Fruit fly (Drosophila melanogaster) whole organism, embryonic: ENCODE data around the gene Reck.

ENCODE experiments used
- Abd-B ChIP-seq: fragments of 200-800 bp; sonication (Bioruptor generic); optimal IDR thresholded peaks from 2 replicates; lab custom pipeline; 2018; ENCODE audit warnings: missing biosample characterization, mild to moderate bottlenecking, missing genetic modification characterization, moderate library complexity
- Bteb2 ChIP-seq: fragments of 200-800 bp; sonication (Bioruptor generic); optimal IDR thresholded peaks from 2 replicates; lab custom pipeline; 2016; ENCODE audit warnings: missing biosample characterization, missing genetic modification characterization
- CG11247 ChIP-seq: fragments of 200-800 bp; sonication (Bioruptor generic); IDR thresholded peaks from 2 replicates; pipeline ENCODE4 v1.3.6; 2022; ENCODE audit warnings: missing biosample characterization, missing genetic modification characterization
- CG12299 ChIP-seq: fragments of 200-800 bp; sonication (Bioruptor generic); optimal IDR thresholded peaks from 2 replicates; lab custom pipeline; 2018; ENCODE audit warnings: missing biosample characterization, mild to moderate bottlenecking, missing genetic modification characterization
- CG13123 ChIP-seq: fragments of 200-800 bp; sonication (Bioruptor generic); optimal IDR thresholded peaks from 2 replicates; lab custom pipeline; 2016; ENCODE audit warnings: missing biosample characterization, missing genetic modification characterization
- CG15011 ChIP-seq: fragments of 200-800 bp; sonication (Bioruptor generic); optimal IDR thresholded peaks from 3 replicates; lab custom pipeline; 2018; ENCODE audit warnings: missing biosample characterization, mild to moderate bottlenecking, missing genetic modification characterization
- CG15479 ChIP-seq: fragments of 200-800 bp; sonication (Bioruptor generic); optimal IDR thresholded peaks from 3 replicates; lab custom pipeline; 2019; ENCODE audit warnings: missing biosample characterization, mild to moderate bottlenecking, missing genetic modification characterization, moderate library complexity
- CG16815 ChIP-seq: fragments of 200-800 bp; sonication (Bioruptor generic); optimal IDR thresholded peaks from 3 replicates; lab custom pipeline; 2017; ENCODE audit warnings: missing biosample characterization, mild to moderate bottlenecking, missing genetic modification characterization
- CG16863 ChIP-seq: fragments of 200-800 bp; sonication (Bioruptor generic); optimal IDR thresholded peaks from 3 replicates; lab custom pipeline; 2016; ENCODE audit warnings: missing biosample characterization, missing genetic modification characterization
- CG18262 ChIP-seq: fragments of 200-800 bp; optimal IDR thresholded peaks from 3 replicates; lab custom pipeline; 2019; ENCODE audit warnings: missing biosample characterization, mild to moderate bottlenecking, missing genetic modification characterization, moderate library complexity
- CG2199 ChIP-seq: fragments of 200-800 bp; sonication (Bioruptor generic); IDR thresholded peaks from 3 replicates; pipeline ENCODE4 v1.3.6; 2022; ENCODE audit warnings: missing biosample characterization, missing genetic modification characterization
- CG31441 ChIP-seq: fragments of 200-800 bp; sonication (Bioruptor generic); IDR thresholded peaks from 2 replicates; pipeline ENCODE4 v1.3.6; 2022; ENCODE audit warnings: missing biosample characterization, missing genetic modification characterization
- CG32772 ChIP-seq: fragments of 200-800 bp; sonication (Bioruptor generic); IDR thresholded peaks from 2 replicates; pipeline ENCODE4 v1.3.6; 2022; ENCODE audit warnings: missing biosample characterization, missing genetic modification characterization
- CG3838 ChIP-seq: fragments of 200-800 bp; sonication (Bioruptor generic); optimal IDR thresholded peaks from 3 replicates; lab custom pipeline; 2016; ENCODE audit warnings: missing biosample characterization, missing genetic modification characterization
- CG4617 ChIP-seq: fragments of 200-800 bp; sonication (Bioruptor generic); optimal IDR thresholded peaks from 3 replicates; lab custom pipeline; 2016; ENCODE audit warnings: missing biosample characterization, missing genetic modification characterization, borderline replicate concordance
- CG4854 ChIP-seq: fragments of 200-800 bp; sonication (Bioruptor generic); optimal IDR thresholded peaks from 2 replicates; lab custom pipeline; 2016; ENCODE audit warnings: missing biosample characterization, missing genetic modification characterization, inconsistent platforms
- CG7556 ChIP-seq: fragments of 200-800 bp; sonication (Bioruptor generic); optimal IDR thresholded peaks from 2 replicates; lab custom pipeline; 2017; ENCODE audit warnings: missing biosample characterization, mild to moderate bottlenecking, missing genetic modification characterization
- CHES-1-like ChIP-seq: fragments of 200-800 bp; sonication (Bioruptor generic); optimal IDR thresholded peaks from 2 replicates; lab custom pipeline; 2016; ENCODE audit warnings: missing biosample characterization, missing genetic modification characterization
- CkIIα-i1 ChIP-seq: fragments of 200-800 bp; sonication (Bioruptor generic); IDR thresholded peaks from 2 replicates; pipeline ENCODE4 v1.3.6; 2022; ENCODE audit warnings: missing biosample characterization, missing genetic modification characterization
- CoRest ChIP-seq: fragments of 200-800 bp; sonication (Bioruptor generic); optimal IDR thresholded peaks from 3 replicates; lab custom pipeline; 2018; ENCODE audit warnings: missing biosample characterization, mild to moderate bottlenecking, missing genetic modification characterization, moderate library complexity
- Eip74EF ChIP-seq, 2 experiments: fragments of 200-800 bp in 1 of 2; fragments of >200 bp in 1 of 2; sonication (Bioruptor generic) in 1 of 2; optimal IDR thresholded peaks; 2 replicates each; lab custom pipeline; 2017 to 2019; ENCODE audit warnings: missing biosample characterization in 2 of 2, missing genetic modification characterization in 2 of 2, mild to moderate bottlenecking in 1 of 2, moderate library complexity in 1 of 2
- Elba2 ChIP-seq: fragments of 200-800 bp; sonication (Bioruptor generic); optimal IDR thresholded peaks from 3 replicates; lab custom pipeline; 2016; ENCODE audit warnings: missing biosample characterization, missing genetic modification characterization
- Ets65A ChIP-seq: fragments of 200-800 bp; sonication (Bioruptor generic); peaks from one replicate; lab custom pipeline; 2016; ENCODE audit warnings: missing biosample characterization, missing genetic modification characterization
- HLHmδ ChIP-seq: fragments of 200-800 bp; sonication (Bioruptor generic); optimal IDR thresholded peaks from 2 replicates; lab custom pipeline; 2018; ENCODE audit warnings: missing biosample characterization, mild to moderate bottlenecking, missing genetic modification characterization, moderate library complexity
- Hey ChIP-seq: fragments of 200-800 bp; sonication (Bioruptor generic); optimal IDR thresholded peaks from 3 replicates; lab custom pipeline; 2018; ENCODE audit warnings: missing biosample characterization, mild to moderate bottlenecking, missing genetic modification characterization
- HmgD ChIP-seq: fragments of 200-800 bp; sonication (Bioruptor generic); optimal IDR thresholded peaks from 3 replicates; lab custom pipeline; 2016; ENCODE audit warnings: missing biosample characterization, missing genetic modification characterization
- Ptx1 ChIP-seq: fragments of 200-800 bp; sonication (Bioruptor generic); IDR thresholded peaks from 2 replicates; pipeline ENCODE4 v1.3.6; 2022; ENCODE audit warnings: missing biosample characterization, missing genetic modification characterization
- Ravus ChIP-seq: fragments of 200-800 bp; sonication (Bioruptor generic); IDR thresholded peaks from 2 replicates; pipeline ENCODE4 v1.3.6; 2022; ENCODE audit warnings: missing biosample characterization, missing genetic modification characterization
- ab ChIP-seq: fragments of 200-800 bp; sonication (Bioruptor generic); optimal IDR thresholded peaks from 2 replicates; lab custom pipeline; 2016; ENCODE audit warnings: missing biosample characterization, missing genetic modification characterization
- ato ChIP-seq: fragments of 200-800 bp; sonication (Bioruptor generic); IDR thresholded peaks from 2 replicates; pipeline ENCODE4 v1.3.6; 2022; ENCODE audit warnings: missing biosample characterization, missing genetic modification characterization; ENCODE audit not compliant: partially characterized antibody
- az2 ChIP-seq: fragments of 200-800 bp; sonication (Bioruptor generic); optimal IDR thresholded peaks from 3 replicates; lab custom pipeline; 2016; ENCODE audit warnings: missing biosample characterization, missing genetic modification characterization
- btn ChIP-seq: fragments of 200-800 bp; sonication (Bioruptor generic); optimal IDR thresholded peaks from 2 replicates; lab custom pipeline; 2016; ENCODE audit warnings: missing biosample characterization, missing genetic modification characterization
- cato ChIP-seq: fragments of 200-800 bp; sonication (Bioruptor generic); optimal IDR thresholded peaks from 2 replicates; lab custom pipeline; 2016; ENCODE audit warnings: missing biosample characterization, missing genetic modification characterization, borderline replicate concordance
- chn ChIP-seq: fragments of 200-800 bp; sonication (Bioruptor generic); optimal IDR thresholded peaks from 2 replicates; lab custom pipeline; 2016; ENCODE audit warnings: missing biosample characterization, missing genetic modification characterization
- crol ChIP-seq: fragments of 200-800 bp; sonication (Bioruptor generic); IDR thresholded peaks from 2 replicates; pipeline ENCODE4 v1.3.6; 2022; ENCODE audit warnings: missing biosample characterization, missing genetic modification characterization
- emc ChIP-seq: fragments of 200-800 bp; sonication (Bioruptor generic); optimal IDR thresholded peaks from 2 replicates; lab custom pipeline; 2016; ENCODE audit warnings: missing biosample characterization, missing genetic modification characterization
- eve ChIP-seq, 2 experiments: fragments of >200 bp; optimal IDR thresholded peaks; 2 replicates each; lab custom pipeline; 2017; ENCODE audit warnings: missing biosample characterization in 2 of 2, missing genetic modification characterization in 2 of 2
- exex ChIP-seq: fragments of 200-800 bp; sonication (Bioruptor generic); optimal IDR thresholded peaks from 4 replicates; lab custom pipeline; 2018; ENCODE audit warnings: missing biosample characterization, mild to moderate bottlenecking, missing genetic modification characterization, moderate library complexity
- fd96Cb ChIP-seq: fragments of 200-800 bp; sonication (Bioruptor generic); optimal IDR thresholded peaks from 2 replicates; lab custom pipeline; 2018; ENCODE audit warnings: missing biosample characterization, mild to moderate bottlenecking, missing genetic modification characterization, moderate library complexity
- fu2 ChIP-seq: fragments of 200-800 bp; sonication (Bioruptor generic); optimal IDR thresholded peaks from 2 replicates; lab custom pipeline; 2016; ENCODE audit warnings: missing biosample characterization, missing genetic modification characterization
- hth ChIP-seq: fragments of >200 bp; optimal IDR thresholded peaks from 2 replicates; lab custom pipeline; 2017; ENCODE audit warnings: inconsistent platforms
- odd ChIP-seq: fragments of 200-800 bp; sonication (Bioruptor generic); optimal IDR thresholded peaks from 2 replicates; lab custom pipeline; 2017; ENCODE audit warnings: missing biosample characterization, mild to moderate bottlenecking, missing genetic modification characterization
- p53 ChIP-seq: fragments of 200-800 bp; sonication (Bioruptor generic); optimal IDR thresholded peaks from 2 replicates; lab custom pipeline; 2016; ENCODE audit warnings: missing biosample characterization, missing genetic modification characterization
- psq ChIP-seq: fragments of 200-800 bp; sonication (Bioruptor generic); optimal IDR thresholded peaks from 2 replicates; lab custom pipeline; 2017; ENCODE audit warnings: missing biosample characterization, missing genetic modification characterization
- stwl ChIP-seq: fragments of 200-800 bp; sonication (Bioruptor generic); optimal IDR thresholded peaks from 3 replicates; lab custom pipeline; 2018; ENCODE audit warnings: missing biosample characterization, mild to moderate bottlenecking, missing genetic modification characterization, moderate library complexity
- tll ChIP-seq, 2 experiments: fragments of 200-800 bp in 1 of 2; fragments of >200 bp in 1 of 2; sonication (Bioruptor generic) in 1 of 2; optimal IDR thresholded peaks; 2 replicates each; lab custom pipeline; 2017 to 2019; ENCODE audit warnings: missing biosample characterization in 2 of 2, missing genetic modification characterization in 2 of 2, mild to moderate bottlenecking in 1 of 2, moderate library complexity in 1 of 2
- tup ChIP-seq: fragments of 200-800 bp; sonication (Bioruptor generic); optimal IDR thresholded peaks from 2 replicates; lab custom pipeline; 2016; ENCODE audit warnings: missing biosample characterization, mild to moderate bottlenecking, missing genetic modification characterization, moderate library complexity
- unpg ChIP-seq: fragments of 200-800 bp; sonication (Bioruptor generic); optimal IDR thresholded peaks from 3 replicates; lab custom pipeline; 2018; ENCODE audit warnings: missing biosample characterization, mild to moderate bottlenecking, missing genetic modification characterization, moderate library complexity
- wor ChIP-seq: fragments of 200-800 bp; sonication (Bioruptor generic); IDR thresholded peaks from 2 replicates; pipeline ENCODE4 v1.3.6; 2022; ENCODE audit warnings: missing biosample characterization, missing genetic modification characterization
- zen ChIP-seq: fragments of 200-800 bp; sonication (Bioruptor generic); optimal IDR thresholded peaks from 3 replicates; lab custom pipeline; 2018; ENCODE audit warnings: missing biosample characterization, mild to moderate bottlenecking, missing genetic modification characterization, moderate library complexity

The Reck gene

DNA sequence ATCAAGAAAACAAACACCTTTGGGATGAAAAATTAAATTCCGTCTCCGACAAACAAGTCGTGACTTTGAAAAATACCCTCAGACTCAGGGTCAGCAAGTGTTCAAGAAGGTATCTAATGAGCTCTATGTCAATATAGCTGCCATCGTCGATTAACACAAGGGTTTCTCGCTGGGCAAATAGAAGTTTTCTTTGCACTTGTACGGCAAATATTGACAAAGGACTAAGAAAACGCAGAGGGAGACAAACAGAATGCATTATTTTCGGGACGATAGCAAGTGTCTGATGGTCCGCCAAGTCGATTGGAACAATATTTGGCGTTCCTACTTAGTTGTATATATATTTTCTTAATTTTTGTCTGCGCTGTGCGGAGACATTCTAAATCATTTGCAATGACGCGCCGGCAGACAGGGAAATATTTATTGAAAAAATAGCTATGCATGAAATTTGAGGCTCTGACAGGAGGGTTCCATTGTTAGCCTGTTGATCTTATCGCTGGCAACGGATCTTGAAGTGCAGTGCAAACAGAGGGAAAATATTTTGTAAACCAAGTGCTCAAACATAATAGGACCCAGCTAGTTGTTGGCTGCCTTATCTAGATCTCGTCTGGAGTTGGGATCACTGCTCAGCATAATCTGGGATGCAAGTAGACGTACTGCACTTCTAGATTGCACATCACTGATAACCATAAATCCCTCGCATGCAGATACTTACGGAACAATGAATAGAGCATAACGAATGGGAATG lies 57.4 kb downstream of the Reck start (continued):
- TF ChIP-seq tll (GFP tag; optimal IDR thresholded peaks at IDR 0.05; lab: Kevin White, UChicago) (peak in 1 of 2 experiments; percentile 98), CG16863 (GFP tag; lab: Kevin White, UChicago) (peak; percentile 4), fd96Cb (tag; lab: Kevin White, UChicago) (no peak), eve (GFP tag; optimal IDR thresholded peaks at IDR 0.05; lab: Kevin White, UChicago) (no peak), HLHmδ (GFP tag; lab: Kevin White, UChicago) (peak; percentile 18), Bteb2 (GFP tag; lab: Kevin White, UChicago) (no peak), ab (GFP tag; lab: Kevin White, UChicago) (no peak), CG16815 (peak; percentile 2), crol (GFP tag; lab: Robert Waterston, UW) (no peak), Hey (no peak), p53 (GFP tag; lab: Kevin White, UChicago) (no peak), exex (no peak), az2 (no peak), CG12299 (tag; lab: Kevin White, UChicago) (no peak), Ravus (no peak), CG31441 (GFP tag; lab: Robert Waterston, UW) (peak; percentile 52), cato (GFP tag; lab: Kevin White, UChicago) (no peak), Ets65A (GFP tag; lab: Kevin White, UChicago) (peak; percentile 48), CG15011 (GFP tag; lab: Kevin White, UChicago) (peak; percentile 19), zen (tag; lab: Kevin White, UChicago) (peak; percentile 97), tup (GFP tag; lab: Kevin White, UChicago) (peak; percentile 42), CG2199 (GFP tag; lab: Robert Waterston, UW) (0 out of 3 replicates have a peak, but pooled peaks have one; percentile 51), Eip74EF (GFP tag; optimal IDR thresholded peaks at IDR 0.05; lab: Kevin White, UChicago) (no peak), CG4854 (GFP tag; lab: Kevin White, UChicago) (peak; percentile 14), Ptx1 (no peak), odd (GFP tag; lab: Kevin White, UChicago) (peak; percentile 37), CG7556 (peak; percentile 38), chn (GFP tag; lab: Kevin White, UChicago) (peak; percentile 15), wor (GFP tag; lab: Robert Waterston, UW) (no peak), CG18262 (tag; lab: Kevin White, UChicago) (peak; percentile 58), hth (lab: Kevin White, UChicago) (no peak), ato (GFP tag; lab: Robert Waterston, UW) (no peak), psq (GFP tag; lab: Kevin White, UChicago) (peak; percentile 54), CkIIα-i1 (no peak), CoRest (peak; percentile 13), Elba2 (peak; percentile 8), unpg (GFP tag; lab: Kevin White, UChicago) (peak; percentile 24), CG3838 (peak; percentile 24), Abd-B (no peak), emc (GFP tag; lab: Kevin White, UChicago) (no peak), stwl (tag; lab: Kevin White, UChicago) (peak; percentile 55), CG13123 (GFP tag; lab: Kevin White, UChicago) (peak; percentile 29), CG11247 (GFP tag; lab: Robert Waterston, UW) (no peak), btn (GFP tag; lab: Kevin White, UChicago) (no peak), CG15479 (GFP tag; lab: Kevin White, UChicago) (peak; percentile 99), CG4617 (GFP tag; lab: Kevin White, UChicago) (no peak), HmgD (GFP tag; lab: Kevin White, UChicago) (no peak), CHES-1-like (peak; percentile 18), CG32772 (GFP tag; lab: Robert Waterston, UW) (no peak), fu2 (GFP tag; lab: Kevin White, UChicago) (no peak)
